Worm (Caenorhabditis elegans): ENCODE measurements around the gene C14C6.6.

ce11 chrV:590182-590581 is 42.3 kb upstream of the C14C6.6 start, which contains the start of gene ZK488.6:
- no peak for TF ChIP-seq fkh-10 (GFP tag; optimal IDR thresholded peaks at IDR 0.05)
- TF ChIP-seq madf-2 (tag; optimal IDR thresholded peaks at IDR 0.05): no peak
- TF ChIP-seq ceh-18 (tag; optimal IDR thresholded peaks at IDR 0.05): no peak
- no peak for TF ChIP-seq dmd-4 (tag; optimal IDR thresholded peaks at IDR 0.05; ENCODE audit: borderline replicate concordance)
- no peak for TF ChIP-seq nfya-1 (tag; optimal IDR thresholded peaks at IDR 0.05)
- TF ChIP-seq ama-1 (optimal IDR thresholded peaks at IDR 0.05): no peak
- no peak for TF ChIP-seq ceh-24 (tag; optimal IDR thresholded peaks at IDR 0.05)
- no peak for TF ChIP-seq ceh-2 (tag; optimal IDR thresholded peaks at IDR 0.05)
- no peak for TF ChIP-seq ttx-3 (tag; optimal IDR thresholded peaks at IDR 0.05)

Data from whole organism, late embryonic.